Fruit fly (Drosophila melanogaster) whole organism, prepupa: ENCODE data around the gene CG7406.

Experiments
- CG10669 ChIP-seq: fragments of 200-800 bp; sonication (Bioruptor generic); optimal IDR thresholded peaks from 3 replicates; lab custom pipeline; 2018; ENCODE audit warnings: missing biosample characterization, mild to moderate bottlenecking, missing genetic modification characterization, moderate library complexity
- CG1621 ChIP-seq: fragments of 200-800 bp; sonication (Bioruptor generic); optimal IDR thresholded peaks from 3 replicates; lab custom pipeline; 2018; ENCODE audit warnings: missing biosample characterization, mild to moderate bottlenecking, missing genetic modification characterization
- CG32006 ChIP-seq: fragments of 200-800 bp; sonication (Bioruptor generic); optimal IDR thresholded peaks from 3 replicates; lab custom pipeline; 2017; ENCODE audit warnings: missing biosample characterization, mild to moderate bottlenecking, missing genetic modification characterization
- CG34406 ChIP-seq: fragments of 200-800 bp; sonication (Bioruptor generic); optimal IDR thresholded peaks from 3 replicates; lab custom pipeline; 2016; ENCODE audit warnings: missing biosample characterization, missing genetic modification characterization
- CG6163 ChIP-seq: fragments of 200-800 bp; sonication (Bioruptor generic); IDR thresholded peaks from 3 replicates; pipeline ENCODE4 v1.3.6; 2022; ENCODE audit warnings: missing biosample characterization, missing genetic modification characterization
- CG6792 ChIP-seq: fragments of 200-800 bp; sonication (Bioruptor generic); optimal IDR thresholded peaks from 3 replicates; lab custom pipeline; 2016; ENCODE audit warnings: missing biosample characterization, missing genetic modification characterization
- CG8119 ChIP-seq: fragments of 200-800 bp; sonication (Bioruptor generic); IDR thresholded peaks from 3 replicates; pipeline ENCODE4 v1.3.6; 2022; ENCODE audit warnings: missing biosample characterization, missing genetic modification characterization
- Eip78C ChIP-seq: fragments of 200-800 bp; sonication (Bioruptor generic); peaks from one replicate; lab custom pipeline; 2016; ENCODE audit warnings: missing biosample characterization, missing genetic modification characterization
- Eip93F ChIP-seq: fragments of 200-800 bp; sonication (Bioruptor generic); optimal IDR thresholded peaks from 2 replicates; lab custom pipeline; 2016; ENCODE audit warnings: missing biosample characterization, mild to moderate bottlenecking, missing genetic modification characterization
- Hr4 ChIP-seq: fragments of 200-800 bp; sonication (Bioruptor generic); optimal IDR thresholded peaks from 3 replicates; lab custom pipeline; 2016; ENCODE audit warnings: missing biosample characterization, missing genetic modification characterization
- dsx ChIP-seq: fragments of 200-800 bp; optimal IDR thresholded peaks from 3 replicates; lab custom pipeline; 2019; ENCODE audit warnings: missing biosample characterization, mild to moderate bottlenecking, missing genetic modification characterization, moderate library complexity; ENCODE audit not compliant: poor library complexity, severe bottlenecking
- fd85E ChIP-seq: fragments of 200-800 bp; sonication (Bioruptor generic); optimal IDR thresholded peaks from 3 replicates; lab custom pipeline; 2016; ENCODE audit warnings: missing biosample characterization, missing genetic modification characterization
- pdm3 ChIP-seq: fragments of 200-800 bp; sonication (Bioruptor generic); optimal IDR thresholded peaks from 3 replicates; lab custom pipeline; 2016; ENCODE audit warnings: missing biosample characterization, missing genetic modification characterization
- vri ChIP-seq: fragments of 200-800 bp; sonication (Bioruptor generic); optimal IDR thresholded peaks from 3 replicates; lab custom pipeline; 2016; ENCODE audit warnings: missing biosample characterization, mild to moderate bottlenecking, missing genetic modification characterization

CG7406 gene

dm6 chrX:19124288-19124687 lies 46.8 kb downstream of the CG7406 start, which contains the start of gene CG15882:
TSS of gene CG15882 (minus strand) at chrX:19124388.
- no peak for TF ChIP-seq vri
- TF ChIP-seq dsx (GFP tag; lab: Kevin White, UChicago): no peak
- TF ChIP-seq CG6792: no peak
- TF ChIP-seq Eip93F (GFP tag; lab: Kevin White, UChicago): no peak
- no peak for TF ChIP-seq CG1621 (tag; lab: Kevin White, UChicago)
- no peak for TF ChIP-seq CG34406 (GFP tag; lab: Kevin White, UChicago)
- no peak for TF ChIP-seq CG10669

- TF ChIP-seq Hr4 (GFP tag; lab: Kevin White, UChicago) (no peak), pdm3 (GFP tag; lab: Kevin White, UChicago) (no peak), CG8119 (GFP tag; lab: Robert Waterston, UW) (no peak), vri (no peak), CG6163 (GFP tag; lab: Robert Waterston, UW) (no peak), CG32006 (GFP tag; lab: Kevin White, UChicago) (no peak), fd85E (GFP tag; lab: Kevin White, UChicago) (no peak), Eip78C (no peak)
These were observed 49.7 kb downstream of the CG7406 start, which contains the start of gene tgy for dm6 chrX:19127216-19127615. TSS of gene tgy (minus strand) at chrX:19127316.
